Worm (Caenorhabditis elegans) whole organism, L1 larva: Measurements from ENCODE around the gene par-1.

Source experiments
- alr-1 ChIP-seq: fragments of 200-800 bp; sonication (Bioruptor generic); optimal IDR thresholded peaks from 2 replicates; lab custom pipeline; 2018; ENCODE audit warnings: borderline replicate concordance, mild to moderate bottlenecking, missing genetic modification characterization, missing compliant biosample characterization
- ceh-82 ChIP-seq, 3 experiments: fragments of 150-350 bp in 1 of 3; sonication (generic microtip) in 2 of 3; optimal IDR thresholded peaks; 2 replicates each; lab custom pipeline; 2014 to 2017; ENCODE audit warnings: missing biosample characterization in 3 of 3, missing genetic modification characterization in 3 of 3
- hpl-2 ChIP-seq: fragments of 150-350 bp; optimal IDR thresholded peaks from 2 replicates; lab custom pipeline; 2014; ENCODE audit warnings: missing biosample characterization, missing genetic modification reagents, missing genetic modification characterization
- lin-39 ChIP-seq: fragments of 150-350 bp; optimal IDR thresholded peaks from 2 replicates; lab custom pipeline; 2014; ENCODE audit warnings: missing biosample characterization, missing genetic modification reagents, missing genetic modification characterization
- snpc-4 ChIP-seq: fragments of 150-350 bp; optimal IDR thresholded peaks from 2 replicates; lab custom pipeline; 2014; ENCODE audit warnings: missing biosample characterization, missing genetic modification characterization
- tbx-2 ChIP-seq: sonication (generic microtip); optimal IDR thresholded peaks from 2 replicates; lab custom pipeline; 2016; ENCODE audit warnings: missing genetic modification characterization, missing compliant biosample characterization
- ztf-11 ChIP-seq, 2 experiments: sonication (generic microtip); optimal IDR thresholded peaks; 2 replicates each; lab custom pipeline; 2016 to 2017; ENCODE audit warnings: missing genetic modification characterization in 2 of 2, missing biosample characterization in 1 of 2, missing compliant biosample characterization in 1 of 2

DNA sequence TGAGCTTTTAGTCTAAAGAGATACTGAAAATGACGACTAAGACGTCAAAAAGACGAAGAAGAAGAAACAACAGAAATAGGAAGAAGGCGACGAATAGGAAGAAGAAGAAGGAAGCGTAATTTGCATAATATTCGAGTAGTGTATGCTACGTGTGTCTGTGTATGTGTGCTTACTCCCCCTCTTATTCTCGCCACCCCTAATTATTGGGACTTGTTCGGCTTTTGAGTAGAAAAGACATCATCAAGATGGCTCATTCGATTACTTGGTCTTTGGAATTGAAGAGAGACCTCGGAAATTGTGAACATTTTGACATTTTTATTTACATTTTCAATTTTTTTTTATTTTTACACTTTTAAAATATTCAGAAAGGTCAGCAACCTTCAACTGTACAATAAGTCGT lies 14.9 kb downstream of the par-1 start:
- TF ChIP-seq hpl-2 (GFP tag; lab: Kevin White, UChicago) (no peak), ztf-11 (tag; optimal IDR thresholded peaks at IDR 0.05; lab: Kevin White, UChicago) (no peak), ceh-82 (tag; optimal IDR thresholded peaks at IDR 0.05; lab: Kevin White, UChicago) (no peak), snpc-4 (tag; lab: Kevin White, UChicago) (no peak), alr-1 (tag; lab: Kevin White, UChicago) (no peak), lin-39 (tag; lab: Kevin White, UChicago) (no peak), tbx-2 (tag; lab: Kevin White, UChicago) (no peak)
